Worm (Caenorhabditis elegans) whole organism, L4/young adult: Measurements from ENCODE around the gene F46B6.12.

Source experiments
- W03F9.2 ChIP-seq: fragments of 150-350 bp; optimal IDR thresholded peaks from 2 replicates; lab custom pipeline; 2014; ENCODE audit warnings: missing biosample characterization, missing genetic modification characterization
- dao-5 ChIP-seq: sonication (generic microtip); optimal IDR thresholded peaks from 2 replicates; lab custom pipeline; 2016; ENCODE audit warnings: missing genotype, missing genetic modification characterization, moderate library complexity, missing compliant biosample characterization
- him-1 ChIP-seq: sonication (generic microtip); optimal IDR thresholded peaks from 2 replicates; lab custom pipeline; 2016; ENCODE audit warnings: missing genotype, missing genetic modification reagents, missing genetic modification characterization, missing compliant biosample characterization

Gene F46B6.12

DNA sequence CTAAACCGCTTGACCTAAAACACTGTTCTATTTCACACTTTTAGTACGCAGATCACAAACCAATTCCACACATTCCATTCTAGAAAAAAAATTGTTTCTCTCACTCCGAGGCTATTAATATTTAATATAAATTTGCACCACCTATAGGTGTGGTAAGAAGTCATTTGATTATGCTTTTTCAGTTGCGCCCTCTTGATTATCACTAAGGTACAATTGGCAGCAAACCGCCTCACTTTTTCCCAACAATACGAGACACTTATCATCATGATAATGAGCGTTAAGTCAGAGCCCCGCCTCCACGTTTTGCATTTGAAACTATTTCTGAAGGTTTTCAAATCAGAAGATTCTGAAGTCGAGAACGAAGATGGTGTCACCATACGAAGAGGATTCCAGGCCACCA is 38.3 kb downstream of the F46B6.12 start, which contains the start of gene aqp-4:
Gene aqp-4 (plus strand): TSS at position 270 of the 400 bp plus-strand sequence.
- TF ChIP-seq dao-5 (tag; lab: Kevin White, UChicago) (no peak), him-1 (tag; lab: Kevin White, UChicago) (no peak), W03F9.2 (tag; lab: Kevin White, UChicago) (no peak)

DNA sequence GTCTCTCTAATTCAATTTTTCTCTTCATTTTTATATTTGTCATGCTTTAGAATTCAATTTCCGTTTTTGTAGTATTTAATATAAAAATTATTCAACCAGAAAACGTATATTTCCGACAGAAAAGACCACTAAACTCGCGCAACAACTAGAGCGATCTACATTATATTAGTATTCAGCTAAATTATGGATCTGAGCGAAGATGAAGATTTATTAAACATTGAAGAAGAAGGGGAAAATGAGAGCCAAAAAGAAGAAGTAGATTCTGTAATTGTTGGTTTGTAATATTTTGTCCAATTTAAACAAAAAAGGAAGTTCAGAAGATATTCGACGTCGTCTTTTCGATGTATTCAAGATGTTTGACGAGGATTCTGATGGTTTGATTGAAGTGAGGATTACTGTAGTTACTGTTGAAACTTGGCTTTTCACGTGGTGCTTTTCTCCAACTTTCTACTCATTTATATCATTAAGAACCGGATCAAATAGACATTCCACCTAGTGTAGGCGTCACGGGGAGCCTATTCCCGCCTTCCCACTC is 41.6 kb downstream of the F46B6.12 start, which contains the start of gene cal-7:
Gene cal-7 (plus strand): TSS at position 184 of the 535 bp plus-strand sequence.
- TF ChIP-seq W03F9.2 (tag; lab: Kevin White, UChicago) (no peak), him-1 (tag; lab: Kevin White, UChicago) (no peak), dao-5 (tag; lab: Kevin White, UChicago) (no peak)

DNA sequence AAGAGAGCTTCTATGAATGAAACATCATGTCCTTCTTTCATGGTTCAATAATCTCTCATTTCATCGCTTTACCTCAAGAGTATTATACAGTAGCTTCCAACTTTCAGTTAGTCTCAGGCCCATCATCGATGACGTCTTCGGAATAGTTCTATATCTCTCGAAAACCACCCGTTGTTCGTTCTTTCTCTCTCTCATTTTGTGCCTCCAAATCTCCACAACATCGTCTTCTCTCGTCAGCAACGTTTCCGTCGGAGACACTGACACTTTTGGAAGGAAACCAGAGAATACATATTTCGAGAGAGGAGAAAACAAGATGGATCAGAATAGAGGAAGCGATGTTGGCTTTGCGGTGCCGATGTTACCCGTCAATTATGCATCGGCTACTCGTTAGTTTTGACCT is 43.8 kb downstream of the F46B6.12 start:
- TF ChIP-seq W03F9.2 (tag; lab: Kevin White, UChicago) (no peak), him-1 (tag; lab: Kevin White, UChicago) (no peak), dao-5 (tag; lab: Kevin White, UChicago) (no peak)

DNA sequence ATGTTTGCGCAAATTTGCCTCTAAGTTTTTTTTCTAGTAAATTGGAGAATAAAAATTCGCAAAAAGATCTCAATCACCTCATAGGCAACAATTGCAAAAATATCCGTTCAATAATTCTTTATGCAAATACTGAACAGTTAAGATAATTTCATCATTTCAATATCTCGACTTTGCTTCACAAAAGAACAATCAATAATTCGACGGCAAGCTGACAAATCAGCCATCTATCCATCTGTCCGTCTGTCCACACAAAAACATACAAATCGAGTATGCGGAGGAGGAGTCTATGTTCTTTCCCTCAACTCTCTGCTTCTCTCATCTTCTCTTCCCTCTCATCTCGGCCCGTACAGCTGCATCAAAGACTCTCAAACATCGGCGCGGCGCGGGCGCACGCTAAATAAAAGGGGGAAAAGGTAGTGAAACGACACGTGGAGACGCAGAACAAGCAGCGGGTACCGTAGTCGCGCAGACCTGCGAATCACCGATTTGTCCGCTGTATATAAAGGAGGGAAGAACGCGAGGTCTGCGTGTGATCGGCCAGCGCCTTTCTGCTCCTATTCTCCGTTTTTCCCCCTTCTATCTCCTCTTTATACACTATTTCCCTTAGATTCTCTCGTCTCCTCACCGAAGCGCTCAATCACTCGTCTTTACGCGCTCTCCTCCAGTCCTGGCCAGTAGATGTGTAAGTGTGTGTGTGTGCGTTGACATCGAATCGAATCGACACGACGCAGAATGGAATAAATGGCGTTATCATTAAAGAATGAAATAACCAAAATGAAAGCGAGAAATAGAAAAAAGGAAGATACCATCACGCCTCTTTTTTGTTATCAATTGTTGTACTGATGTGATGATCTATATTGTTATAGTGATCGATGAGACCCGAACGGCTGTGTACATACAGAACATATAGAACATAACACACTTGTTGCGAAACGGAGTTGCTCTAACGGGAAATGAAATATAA is 44.6 kb downstream of the F46B6.12 start:
- TF ChIP-seq him-1 (tag; lab: Kevin White, UChicago) (peak; percentile 96), W03F9.2 (tag; lab: Kevin White, UChicago) (peak; percentile 38), dao-5 (tag; lab: Kevin White, UChicago) (peak; percentile 39)

DNA sequence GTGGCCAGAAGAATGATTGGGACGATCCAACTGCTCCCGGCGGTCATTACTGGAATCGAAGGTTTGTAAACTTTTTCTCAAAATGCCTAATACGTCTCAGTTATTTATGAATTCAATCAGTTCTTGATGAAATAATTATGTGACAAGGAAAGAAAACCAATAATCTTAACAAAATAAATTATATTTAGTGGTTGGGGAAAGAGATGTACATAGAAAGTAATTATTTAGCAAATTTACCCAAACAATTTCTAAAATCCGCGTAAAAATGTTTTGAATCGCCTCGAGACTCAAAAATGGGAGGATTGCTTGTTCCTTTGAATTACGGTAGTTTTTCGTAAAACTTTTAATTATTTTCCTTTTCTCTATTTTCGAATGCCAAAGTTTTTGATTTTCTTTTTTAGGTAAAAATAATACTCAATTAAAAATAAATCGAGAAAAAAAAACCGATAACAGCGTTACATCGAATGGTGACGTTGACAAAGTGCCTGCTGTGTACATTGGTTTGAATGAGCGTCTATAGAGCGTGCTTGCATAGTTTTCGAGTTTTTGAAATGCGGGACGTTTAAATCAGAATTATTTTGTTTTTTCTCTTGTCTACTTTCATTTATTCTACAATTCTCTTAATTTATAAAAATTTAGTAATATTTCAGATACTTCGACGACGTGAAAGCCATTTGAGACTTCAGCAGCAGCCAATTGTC is 46.0 kb downstream of the F46B6.12 start, which contains the start of the genes aagr-3 and drap-1:
Gene aagr-3 (minus strand): TSS at position 51 of the 701 bp plus-strand sequence.
Gene drap-1 (plus strand): TSS at position 645 of the 701 bp plus-strand sequence.
- TF ChIP-seq W03F9.2 (tag; lab: Kevin White, UChicago) (peak; percentile 28), him-1 (tag; lab: Kevin White, UChicago) (no peak)

DNA sequence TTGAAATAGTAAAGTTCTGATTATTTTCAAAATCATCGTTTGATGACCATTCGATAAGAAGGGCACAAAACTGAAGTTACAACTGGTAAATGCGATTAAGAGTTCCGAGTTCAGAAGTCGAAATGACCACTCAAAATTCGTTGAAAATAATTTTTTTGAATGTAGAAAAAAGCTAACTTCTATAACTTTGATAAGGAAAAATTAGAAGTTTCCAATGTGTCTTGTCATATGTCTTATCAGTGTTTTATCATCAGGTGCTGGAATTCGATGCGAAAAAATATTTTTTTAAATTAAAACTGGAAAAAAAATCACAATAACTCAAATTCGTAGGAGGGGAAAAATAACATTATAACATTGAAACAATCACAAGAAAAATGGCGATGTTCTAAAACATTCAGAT is 49.9 kb downstream of the F46B6.12 start:
- TF ChIP-seq dao-5 (tag; lab: Kevin White, UChicago) (no peak), him-1 (tag; lab: Kevin White, UChicago) (no peak), W03F9.2 (tag; lab: Kevin White, UChicago) (no peak)
